Worm (Caenorhabditis elegans) whole organism, early embryonic: ENCODE measurements around the gene Y17G7B.3.

Source experiments
- F13C5.2 ChIP-seq: sonication (generic microtip); optimal IDR thresholded peaks from 2 replicates; lab custom pipeline; 2017; ENCODE audit warnings: mild to moderate bottlenecking, missing genetic modification characterization, inconsistent platforms, missing compliant biosample characterization
- aly-1 ChIP-seq: sonication (generic microtip); optimal IDR thresholded peaks from 2 replicates; lab custom pipeline; 2016; ENCODE audit warnings: missing genetic modification characterization, missing compliant biosample characterization
- ama-1 ChIP-seq: fragments of 150-350 bp; optimal IDR thresholded peaks from 2 replicates; lab custom pipeline; 2014
- hnd-1 ChIP-seq: sonication (generic microtip); optimal IDR thresholded peaks from 2 replicates; lab custom pipeline; 2016; ENCODE audit warnings: missing genetic modification characterization, missing compliant biosample characterization
- scrt-1 ChIP-seq: fragments of 200-800 bp; sonication (Bioruptor generic); IDR thresholded peaks from 2 replicates; pipeline ENCODE4 v1.3.6; 2022; ENCODE audit warnings: missing genetic modification characterization, missing compliant biosample characterization
- sea-1 ChIP-seq: fragments of 200-800 bp; sonication (Bioruptor generic); conservative IDR thresholded peaks from 2 replicates; pipeline ENCODE4 v1.3.6; 2022; ENCODE audit warnings: missing genetic modification characterization, missing compliant biosample characterization
- tbx-11 ChIP-seq: fragments of 200-800 bp; sonication (Bioruptor generic); IDR thresholded peaks from 2 replicates; pipeline ENCODE4 v1.3.6; 2022; ENCODE audit warnings: missing genetic modification characterization, missing compliant biosample characterization

DNA sequence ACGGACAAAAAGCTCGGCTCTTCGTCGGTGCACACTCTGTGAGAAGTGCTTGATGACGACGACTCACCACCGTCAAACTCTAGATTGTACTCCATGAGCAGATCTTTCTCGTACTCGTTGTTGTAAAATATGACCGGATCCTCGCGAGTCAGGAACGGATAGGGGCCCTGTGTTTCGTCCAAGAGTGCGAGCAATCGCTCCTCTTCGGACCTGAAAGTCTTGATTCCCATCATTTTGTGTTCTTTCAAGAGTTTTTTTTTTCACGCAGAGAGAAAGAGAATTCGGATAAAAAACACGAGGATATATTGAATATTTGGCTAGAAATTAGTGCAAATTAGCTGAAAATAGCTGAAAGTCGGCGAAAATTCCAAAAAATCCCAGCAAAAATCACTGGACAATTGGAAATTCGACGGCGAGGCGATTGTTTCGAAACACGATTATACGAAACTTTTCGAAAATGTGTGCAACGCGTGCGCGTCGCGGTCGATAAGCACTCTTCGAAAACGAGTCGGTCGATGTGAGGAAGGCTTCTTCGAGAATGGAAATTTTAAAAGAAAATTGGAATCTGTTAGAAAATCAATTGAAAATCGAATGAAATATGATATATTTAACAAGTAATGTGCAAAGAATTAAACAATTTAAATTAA is 9.3 kb upstream of the Y17G7B.3 start, which contains the start of the genes ash-2 and Y17G7B.20:
- TF ChIP-seq ama-1 (peak; percentile 72), scrt-1 (no peak), F13C5.2 (tag; lab: Kevin White, UChicago) (peak; percentile 74), sea-1 (GFP tag; lab: Robert Waterston, UW) (no peak), aly-1 (tag; lab: Kevin White, UChicago) (no peak), hnd-1 (no peak), tbx-11 (GFP tag; lab: Robert Waterston, UW) (no peak)
